Fruit fly (Drosophila melanogaster): ENCODE results near the gene CG32756.
A peak's percentile ranks its signal among the peaks of the same experiment; 100 is the strongest.

CG32756 gene

DNA sequence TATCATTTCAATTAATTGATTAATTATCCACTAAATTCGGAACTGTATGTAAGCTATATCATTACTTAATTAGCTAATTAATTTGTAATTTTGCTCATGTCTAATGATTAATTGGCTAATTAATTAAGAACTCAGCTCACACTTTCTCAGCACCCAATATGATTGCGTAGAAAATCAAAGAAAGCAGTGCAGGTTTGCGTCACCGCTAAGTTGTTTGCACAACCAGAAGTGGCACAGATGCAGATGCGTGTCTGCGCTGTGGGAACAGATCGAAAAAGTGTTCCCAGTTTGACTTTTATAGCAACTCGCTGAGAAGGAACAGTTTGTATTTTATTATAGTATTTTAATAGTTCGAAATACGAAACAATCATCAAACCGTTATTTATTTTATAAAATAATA is 46.7 kb downstream of the CG32756 start (continued):
- no peak for TF ChIP-seq CG11398 (GFP tag; optimal IDR thresholded peaks at IDR 0.05)
- no peak for TF ChIP-seq kni (GFP tag; optimal IDR thresholded peaks at IDR 0.05)
- TF ChIP-seq CG10979 (tag; optimal IDR thresholded peaks at IDR 0.05) = peak; percentile 15
- no peak for TF ChIP-seq CG17612 (GFP tag; IDR thresholded peaks at IDR 0.05)
- no peak for TF ChIP-seq gcm2 (GFP tag; optimal IDR thresholded peaks at IDR 0.05)
- no peak for TF ChIP-seq D (optimal IDR thresholded peaks at IDR 0.05)
- no peak for TF ChIP-seq D (GFP tag; optimal IDR thresholded peaks at IDR 0.05)
- TF ChIP-seq gt (GFP tag; IDR thresholded peaks at IDR 0.05) = no peak
- TF ChIP-seq abd-A (tag; optimal IDR thresholded peaks at IDR 0.05) = no peak
- peak; percentile 4 for TF ChIP-seq gfzf (GFP tag; optimal IDR thresholded peaks at IDR 0.05)
- TF ChIP-seq bowl (GFP tag; IDR thresholded peaks at IDR 0.05) = no peak
- TF ChIP-seq CG17359 (tag; optimal IDR thresholded peaks at IDR 0.05) = no peak
- TF ChIP-seq CG16813 (GFP tag; IDR thresholded peaks at IDR 0.05; ENCODE audit: partially characterized antibody) = no peak
- TF ChIP-seq Poxn (GFP tag; IDR thresholded peaks at IDR 0.05) = no peak
- TF ChIP-seq CG2712 (tag; optimal IDR thresholded peaks at IDR 0.05) = peak; percentile 10
- no peak for TF ChIP-seq CG32532 (GFP tag; IDR thresholded peaks at IDR 0.05)
- no peak for TF ChIP-seq CG4424 (GFP tag; optimal IDR thresholded peaks at IDR 0.05)
- TF ChIP-seq Usf (GFP tag; optimal IDR thresholded peaks at IDR 0.05) = no peak
- TF ChIP-seq Atf-2 (GFP tag; optimal IDR thresholded peaks at IDR 0.05) = no peak
- TF ChIP-seq NFAT (GFP tag; IDR thresholded peaks at IDR 0.05) = no peak
- no peak for TF ChIP-seq bcd (GFP tag; optimal IDR thresholded peaks at IDR 0.05)
- TF ChIP-seq ci (GFP tag; IDR thresholded peaks at IDR 0.05) = 0 out of 3 replicates have a peak, but pooled peaks have one; percentile 42
- TF ChIP-seq dm (GFP tag; optimal IDR thresholded peaks at IDR 0.05) = no peak
- no peak for TF ChIP-seq cas (GFP tag; IDR thresholded peaks at IDR 0.05)
- TF ChIP-seq luna (GFP tag; optimal IDR thresholded peaks at IDR 0.05) = no peak
- no peak for TF ChIP-seq CG1832 (GFP tag; optimal IDR thresholded peaks at IDR 0.05)
- no peak for TF ChIP-seq Asciz (GFP tag; optimal IDR thresholded peaks at IDR 0.05)
- TF ChIP-seq CG1603 (tag; optimal IDR thresholded peaks at IDR 0.05) = peak; percentile 54
- no peak for TF ChIP-seq btn (GFP tag; optimal IDR thresholded peaks at IDR 0.05)
- TF ChIP-seq CG31365 (tag; optimal IDR thresholded peaks at IDR 0.05) = peak; percentile 96
- no peak for TF ChIP-seq CG10462 (GFP tag; optimal IDR thresholded peaks at IDR 0.05)
- no peak for TF ChIP-seq CG31224 (GFP tag; IDR thresholded peaks at IDR 0.05)
- TF ChIP-seq onecut (GFP tag; IDR thresholded peaks at IDR 0.05) = no peak
- no peak for TF ChIP-seq Dip3 (GFP tag; optimal IDR thresholded peaks at IDR 0.05)
- TF ChIP-seq row (GFP tag; IDR thresholded peaks at IDR 0.05) = no peak
- TF ChIP-seq Ets97D (GFP tag; optimal IDR thresholded peaks at IDR 0.05) = no peak
- no peak for TF ChIP-seq CG3995 (GFP tag; optimal IDR thresholded peaks at IDR 0.05)
- no peak for TF ChIP-seq CG3407 (GFP tag; optimal IDR thresholded peaks at IDR 0.05)
- TF ChIP-seq Scr (GFP tag; IDR thresholded peaks at IDR 0.05; ENCODE audit: partially characterized antibody) = no peak
- TF ChIP-seq Med (GFP tag) = peak; percentile 79
- no peak for TF ChIP-seq tap (tag; optimal IDR thresholded peaks at IDR 0.05)
- TF ChIP-seq ems (GFP tag; optimal IDR thresholded peaks at IDR 0.05) = no peak
- no peak for TF ChIP-seq Gug (GFP tag; IDR thresholded peaks at IDR 0.05)
- TF ChIP-seq crp (GFP tag; optimal IDR thresholded peaks at IDR 0.05) = no peak
- no peak for TF ChIP-seq CG11560 (tag; IDR thresholded peaks at IDR 0.05)
- no peak for TF ChIP-seq usp (GFP tag; optimal IDR thresholded peaks at IDR 0.05)
- TF ChIP-seq CG7963 (GFP tag; IDR thresholded peaks at IDR 0.05; ENCODE audit: partially characterized antibody) = no peak
- TF ChIP-seq CG7745 (tag; optimal IDR thresholded peaks at IDR 0.05) = peak; percentile 85
- TF ChIP-seq grau (tag; optimal IDR thresholded peaks at IDR 0.05) = no peak
- TF ChIP-seq wor (GFP tag; IDR thresholded peaks at IDR 0.05) = no peak
- no peak for TF ChIP-seq pan (optimal IDR thresholded peaks at IDR 0.05)
- peak in 1 of 2 experiments; percentile 25 for TF ChIP-seq pan (GFP tag; optimal IDR thresholded peaks at IDR 0.05 in 1 of 2, IDR thresholded peaks at IDR 0.05 in 1 of 2)
- no peak for TF ChIP-seq crol (GFP tag; IDR thresholded peaks at IDR 0.05)
